Fruit fly (Drosophila melanogaster): ENCODE measurements around the gene Ddrgk1.

Ddrgk1 gene

dm6 chr3R:21263177-21263576, 48.3 kb downstream of the Ddrgk1 start (continued):
- no peak for TF ChIP-seq CG34376 (GFP tag; optimal IDR thresholded peaks at IDR 0.05)
- no peak for TF ChIP-seq sug (tag; optimal IDR thresholded peaks at IDR 0.05)
- peak; percentile 35 for TF ChIP-seq CG12391 (tag; optimal IDR thresholded peaks at IDR 0.05)
- peak in 1 of 2 experiments; percentile 57 for TF ChIP-seq bsh (GFP tag; optimal IDR thresholded peaks at IDR 0.05)
- TF ChIP-seq Dip3 (GFP tag; optimal IDR thresholded peaks at IDR 0.05): no peak
- peak; percentile 43 for TF ChIP-seq Hmr (GFP tag; optimal IDR thresholded peaks at IDR 0.05)
- TF ChIP-seq Ravus (GFP tag; IDR thresholded peaks at IDR 0.05): no peak
- TF ChIP-seq Nf-YC (tag; optimal IDR thresholded peaks at IDR 0.05): no peak
- 0 out of 2 replicates have a peak, but pooled peaks have one; percentile 24 for TF ChIP-seq ttk (GFP tag; IDR thresholded peaks at IDR 0.05)
- TF ChIP-seq jumu (GFP tag; optimal IDR thresholded peaks at IDR 0.05): no peak
- TF ChIP-seq gce (GFP tag; IDR thresholded peaks at IDR 0.05): peak; percentile 16; the same call in 1 of the 3 replicates
- no peak for TF ChIP-seq B-H2 (GFP tag; optimal IDR thresholded peaks at IDR 0.05)
- TF ChIP-seq CG32767 (GFP tag; IDR thresholded peaks at IDR 0.05): peak; percentile 60; the same call in 1 of the 2 replicates
- no peak for TF ChIP-seq CG4854 (GFP tag; optimal IDR thresholded peaks at IDR 0.05)
- TF ChIP-seq CG17612 (GFP tag; IDR thresholded peaks at IDR 0.05): 0 out of 2 replicates have a peak, but pooled peaks have one; percentile 18
- TF ChIP-seq CG17359 (tag; optimal IDR thresholded peaks at IDR 0.05): peak; percentile 40
- TF ChIP-seq vfl (GFP tag; optimal IDR thresholded peaks at IDR 0.05): no peak
- peak; percentile 44 for TF ChIP-seq CG1603 (tag; optimal IDR thresholded peaks at IDR 0.05)
- peak; percentile 39; the same call in 1 of the 2 replicates for TF ChIP-seq CG32532 (GFP tag; IDR thresholded peaks at IDR 0.05)
- peak; percentile 63; the same call in 2 of the 3 replicates for TF ChIP-seq ase (GFP tag; IDR thresholded peaks at IDR 0.05)
- TF ChIP-seq Fer1 (GFP tag; optimal IDR thresholded peaks at IDR 0.05): peak; percentile 14
- TF ChIP-seq CG4360 (GFP tag; IDR thresholded peaks at IDR 0.05): peak; percentile 28; the same call in 1 of the 2 replicates
- TF ChIP-seq seq (GFP tag; IDR thresholded peaks at IDR 0.05): peak; percentile 59
- TF ChIP-seq CG13296 (GFP tag; optimal IDR thresholded peaks at IDR 0.05): peak; percentile 7
- TF ChIP-seq odd (GFP tag; optimal IDR thresholded peaks at IDR 0.05): peak; percentile 31
- TF ChIP-seq Sox102F (GFP tag; optimal IDR thresholded peaks at IDR 0.05): peak; percentile 30
- peak; percentile 51 for TF ChIP-seq lab (GFP tag; optimal IDR thresholded peaks at IDR 0.05)
- peak; percentile 35 for TF ChIP-seq wek (GFP tag; optimal IDR thresholded peaks at IDR 0.05)
- no peak for TF ChIP-seq tin (GFP tag; optimal IDR thresholded peaks at IDR 0.05)
- TF ChIP-seq fd64A (GFP tag; optimal IDR thresholded peaks at IDR 0.05): peak; percentile 31
- TF ChIP-seq CG7839 (tag; optimal IDR thresholded peaks at IDR 0.05): peak; percentile 28
- TF ChIP-seq CG17328 (GFP tag; IDR thresholded peaks at IDR 0.05): 0 out of 2 replicates have a peak, but pooled peaks have one; percentile 44
- TF ChIP-seq Fer3 (tag; optimal IDR thresholded peaks at IDR 0.05): peak; percentile 40
- TF ChIP-seq fd102C (GFP tag; optimal IDR thresholded peaks at IDR 0.05): no peak
- peak; percentile 56 for TF ChIP-seq ATbp (GFP tag; optimal IDR thresholded peaks at IDR 0.05)
- peak; percentile 61; the same call in 1 of the 2 replicates for TF ChIP-seq stc (GFP tag; IDR thresholded peaks at IDR 0.05)
- TF ChIP-seq sens-2 (GFP tag; IDR thresholded peaks at IDR 0.05): 0 out of 2 replicates have a peak, but pooled peaks have one; percentile 34
- 0 out of 2 replicates have a peak, but pooled peaks have one; percentile 26 for TF ChIP-seq Rx (GFP tag; IDR thresholded peaks at IDR 0.05)
- TF ChIP-seq CG10209 (GFP tag; optimal IDR thresholded peaks at IDR 0.05): peak; percentile 43
- peak; percentile 2 for TF ChIP-seq trh (GFP tag; optimal IDR thresholded peaks at IDR 0.05)
- TF ChIP-seq CG11695 (GFP tag; IDR thresholded peaks at IDR 0.05): 0 out of 3 replicates have a peak, but pooled peaks have one; percentile 41
- peak; percentile 6 for TF ChIP-seq CG10267 (tag; optimal IDR thresholded peaks at IDR 0.05)
- TF ChIP-seq CG10431 (GFP tag; optimal IDR thresholded peaks at IDR 0.05): peak; percentile 9
- TF ChIP-seq CG11456 (GFP tag; IDR thresholded peaks at IDR 0.05): peak; percentile 66; the same call in 1 of the 3 replicates
- peak; percentile 68; the same call in 2 of the 3 replicates for TF ChIP-seq otp (GFP tag; IDR thresholded peaks at IDR 0.05)
- no peak for TF ChIP-seq Spps (tag; optimal IDR thresholded peaks at IDR 0.05)
- TF ChIP-seq Oaz (GFP tag; IDR thresholded peaks at IDR 0.05): 0 out of 2 replicates have a peak, but pooled peaks have one; percentile 17
- TF ChIP-seq CG14710 (tag; optimal IDR thresholded peaks at IDR 0.05): peak; percentile 12
- peak; percentile 26 for TF ChIP-seq Xbp1 (GFP tag; optimal IDR thresholded peaks at IDR 0.05)
- no peak for TF ChIP-seq CkIIα-i1 (GFP tag; IDR thresholded peaks at IDR 0.05)
